Fruit fly (Drosophila melanogaster) whole organism, embryonic: Measurements from ENCODE around the gene ash1.

ENCODE experiments used
- B-H2 ChIP-seq: fragments of 200-800 bp; sonication (Bioruptor generic); optimal IDR thresholded peaks from 2 replicates; lab custom pipeline; 2018; ENCODE audit warnings: missing biosample characterization, mild to moderate bottlenecking, missing genetic modification characterization
- BEAF-32 ChIP-seq: fragments of 200-800 bp; sonication (Bioruptor generic); optimal IDR thresholded peaks from 3 replicates; lab custom pipeline; 2017; ENCODE audit warnings: missing biosample characterization, missing genetic modification characterization, mild to moderate bottlenecking, moderate library complexity, missing genetic modification reagents
- CG13287 ChIP-seq: fragments of 200-800 bp; sonication (Bioruptor generic); IDR thresholded peaks from 2 replicates; pipeline ENCODE4 v1.3.6; 2022; ENCODE audit warnings: missing biosample characterization, missing genetic modification characterization; ENCODE audit not compliant: partially characterized antibody
- CG15073 ChIP-seq: fragments of 200-800 bp; sonication (Bioruptor generic); optimal IDR thresholded peaks from 2 replicates; lab custom pipeline; 2016; ENCODE audit warnings: missing biosample characterization, missing genetic modification characterization
- CG1602 ChIP-seq: fragments of 200-800 bp; sonication (Bioruptor generic); optimal IDR thresholded peaks from 3 replicates; lab custom pipeline; 2016; ENCODE audit warnings: missing biosample characterization, missing genetic modification characterization
- CG1603 ChIP-seq: fragments of 200-800 bp; sonication (Bioruptor generic); optimal IDR thresholded peaks from 2 replicates; lab custom pipeline; 2019; ENCODE audit warnings: missing biosample characterization, mild to moderate bottlenecking, missing genetic modification characterization, moderate library complexity
- CG16813 ChIP-seq: fragments of 200-800 bp; sonication (Bioruptor generic); IDR thresholded peaks from 3 replicates; pipeline ENCODE4 v1.3.6; 2022; ENCODE audit warnings: missing biosample characterization, missing genetic modification characterization; ENCODE audit not compliant: partially characterized antibody
- CG18011 ChIP-seq: fragments of 200-800 bp; sonication (Bioruptor generic); optimal IDR thresholded peaks from 2 replicates; lab custom pipeline; 2017; ENCODE audit warnings: missing biosample characterization, missing genetic modification characterization, mild to moderate bottlenecking, moderate library complexity, missing genotype
- CG2199 ChIP-seq: fragments of 200-800 bp; sonication (Bioruptor generic); IDR thresholded peaks from 3 replicates; pipeline ENCODE4 v1.3.6; 2022; ENCODE audit warnings: missing biosample characterization, missing genetic modification characterization
- CG2712 ChIP-seq: fragments of 200-800 bp; optimal IDR thresholded peaks from 3 replicates; lab custom pipeline; 2019; ENCODE audit warnings: missing biosample characterization, mild to moderate bottlenecking, missing genetic modification characterization, moderate library complexity
- CG3163 ChIP-seq: fragments of 200-800 bp; sonication (Bioruptor generic); optimal IDR thresholded peaks from 3 replicates; lab custom pipeline; 2016; ENCODE audit warnings: missing biosample characterization, missing genetic modification characterization
- CG7928 ChIP-seq: fragments of 200-800 bp; sonication (Bioruptor generic); optimal IDR thresholded peaks from 2 replicates; lab custom pipeline; 2017; ENCODE audit warnings: missing biosample characterization, mild to moderate bottlenecking, missing genetic modification characterization
- CG8388 ChIP-seq: fragments of 200-800 bp; sonication (Bioruptor generic); optimal IDR thresholded peaks from 2 replicates; lab custom pipeline; 2019; ENCODE audit warnings: missing biosample characterization, mild to moderate bottlenecking, missing genetic modification characterization, moderate library complexity
- CG9437 ChIP-seq: fragments of 200-800 bp; sonication (Bioruptor generic); optimal IDR thresholded peaks from 2 replicates; lab custom pipeline; 2018; ENCODE audit warnings: missing biosample characterization, mild to moderate bottlenecking, missing genetic modification characterization
- CoRest ChIP-seq: fragments of 200-800 bp; sonication (Bioruptor generic); optimal IDR thresholded peaks from 3 replicates; lab custom pipeline; 2018; ENCODE audit warnings: missing biosample characterization, mild to moderate bottlenecking, missing genetic modification characterization, moderate library complexity
- D ChIP-seq, 2 experiments: fragments of 200-800 bp in 1 of 2; fragments of >200 bp in 1 of 2; sonication (Bioruptor generic) in 1 of 2; optimal IDR thresholded peaks; 2 replicates in 1 of 2; 3 replicates in 1 of 2; lab custom pipeline; 2017; ENCODE audit warnings: mild to moderate bottlenecking in 1 of 2, missing biosample characterization in 1 of 2, missing genetic modification characterization in 1 of 2, missing genetic modification reagents in 1 of 2
- Dll ChIP-seq: fragments of 200-800 bp; sonication (Bioruptor generic); IDR thresholded peaks from 4 replicates; pipeline ENCODE4 v1.3.6; 2022; ENCODE audit warnings: missing biosample characterization, missing genetic modification characterization; ENCODE audit not compliant: partially characterized antibody
- Dp ChIP-seq: fragments of 200-800 bp; sonication (Bioruptor generic); optimal IDR thresholded peaks from 2 replicates; lab custom pipeline; 2018; ENCODE audit warnings: missing biosample characterization, mild to moderate bottlenecking, missing genetic modification characterization, moderate library complexity
- Elba2 ChIP-seq: fragments of 200-800 bp; sonication (Bioruptor generic); optimal IDR thresholded peaks from 3 replicates; lab custom pipeline; 2016; ENCODE audit warnings: missing biosample characterization, missing genetic modification characterization
- Ets65A ChIP-seq: fragments of 200-800 bp; sonication (Bioruptor generic); peaks from one replicate; lab custom pipeline; 2016; ENCODE audit warnings: missing biosample characterization, missing genetic modification characterization
- Ets97D ChIP-seq: fragments of 200-800 bp; sonication (Bioruptor generic); optimal IDR thresholded peaks from 3 replicates; lab custom pipeline; 2016; ENCODE audit warnings: missing biosample characterization, missing genetic modification characterization
- Hey ChIP-seq: fragments of 200-800 bp; sonication (Bioruptor generic); optimal IDR thresholded peaks from 3 replicates; lab custom pipeline; 2018; ENCODE audit warnings: missing biosample characterization, mild to moderate bottlenecking, missing genetic modification characterization
- HmgD ChIP-seq: fragments of 200-800 bp; sonication (Bioruptor generic); optimal IDR thresholded peaks from 3 replicates; lab custom pipeline; 2016; ENCODE audit warnings: missing biosample characterization, missing genetic modification characterization
- Hmx ChIP-seq: fragments of 200-800 bp; sonication (Bioruptor generic); optimal IDR thresholded peaks from 2 replicates; lab custom pipeline; 2016; ENCODE audit warnings: missing biosample characterization, missing genetic modification characterization
- MESR4 ChIP-seq: fragments of 200-800 bp; sonication (Bioruptor generic); optimal IDR thresholded peaks from 2 replicates; lab custom pipeline; 2018; ENCODE audit warnings: missing biosample characterization, mild to moderate bottlenecking, missing genetic modification characterization, moderate library complexity
- Max ChIP-seq: fragments of 200-800 bp; sonication (Bioruptor generic); optimal IDR thresholded peaks from 2 replicates; lab custom pipeline; 2016; ENCODE audit warnings: missing biosample characterization, mild to moderate bottlenecking, missing genetic modification characterization
- Med ChIP-seq: fragments of 200-800 bp; sonication (Bioruptor generic); peaks from one replicate; lab custom pipeline; 2016; ENCODE audit warnings: missing biosample characterization, missing genetic modification characterization, mild to moderate bottlenecking, inconsistent platforms, moderate library complexity
- Nf-YB ChIP-seq: fragments of 200-800 bp; sonication (Bioruptor generic); optimal IDR thresholded peaks from 3 replicates; lab custom pipeline; 2019; ENCODE audit warnings: missing biosample characterization, mild to moderate bottlenecking, missing genetic modification characterization, moderate library complexity
- Optix ChIP-seq: fragments of 200-800 bp; sonication (Bioruptor generic); IDR thresholded peaks from 3 replicates; pipeline ENCODE4 v1.3.6; 2022; ENCODE audit warnings: missing biosample characterization, missing genetic modification characterization
- PHDP ChIP-seq: fragments of 200-800 bp; sonication (Bioruptor generic); optimal IDR thresholded peaks from 3 replicates; lab custom pipeline; 2018; ENCODE audit warnings: missing biosample characterization, mild to moderate bottlenecking, missing genetic modification characterization, moderate library complexity
- Rfx ChIP-seq: fragments of 200-800 bp; sonication (Bioruptor generic); IDR thresholded peaks from 2 replicates; pipeline ENCODE4 v1.3.6; 2022; ENCODE audit warnings: missing biosample characterization, missing genetic modification characterization
- Sin3A ChIP-seq: fragments of >200 bp; optimal IDR thresholded peaks from 2 replicates; lab custom pipeline; 2018
- Sox102F ChIP-seq: fragments of 200-800 bp; sonication (Bioruptor generic); optimal IDR thresholded peaks from 2 replicates; lab custom pipeline; 2018; ENCODE audit warnings: missing biosample characterization, mild to moderate bottlenecking, missing genetic modification characterization, moderate library complexity
- YL-1 ChIP-seq: fragments of 200-800 bp; sonication (Bioruptor generic); optimal IDR thresholded peaks from 3 replicates; lab custom pipeline; 2017; ENCODE audit warnings: missing biosample characterization, mild to moderate bottlenecking, missing genetic modification characterization
- al ChIP-seq: fragments of 200-800 bp; sonication (Bioruptor generic); IDR thresholded peaks from 2 replicates; pipeline ENCODE4 v1.3.6; 2022; ENCODE audit warnings: missing biosample characterization, missing genetic modification characterization
- dan ChIP-seq: fragments of 200-800 bp; sonication (Bioruptor generic); IDR thresholded peaks from 2 replicates; pipeline ENCODE4 v1.3.6; 2022; ENCODE audit warnings: missing biosample characterization, missing genetic modification characterization
- danr ChIP-seq: fragments of 200-800 bp; sonication (Bioruptor generic); IDR thresholded peaks from 2 replicates; pipeline ENCODE4 v1.3.6; 2022; ENCODE audit warnings: missing biosample characterization, missing genetic modification characterization
- gsb ChIP-seq: fragments of 200-800 bp; sonication (Bioruptor generic); IDR thresholded peaks from 2 replicates; pipeline ENCODE4 v1.3.6; 2022; ENCODE audit warnings: missing biosample characterization, missing genetic modification characterization
- gsb-n ChIP-seq: fragments of 200-800 bp; sonication (Bioruptor generic); optimal IDR thresholded peaks from 3 replicates; lab custom pipeline; 2018; ENCODE audit warnings: missing biosample characterization, mild to moderate bottlenecking, missing genetic modification characterization
- ind ChIP-seq: fragments of 200-800 bp; sonication (Bioruptor generic); optimal IDR thresholded peaks from 3 replicates; lab custom pipeline; 2016; ENCODE audit warnings: missing biosample characterization, missing genetic modification characterization
- inv ChIP-seq: fragments of 200-800 bp; sonication (Bioruptor generic); IDR thresholded peaks from 2 replicates; pipeline ENCODE4 v1.3.6; 2022; ENCODE audit warnings: missing biosample characterization, missing genetic modification characterization; ENCODE audit not compliant: partially characterized antibody
- lmd ChIP-seq: fragments of 200-800 bp; sonication (Bioruptor generic); IDR thresholded peaks from 2 replicates; pipeline ENCODE4 v1.3.6; 2022; ENCODE audit warnings: missing biosample characterization, missing genetic modification characterization
- sens-2 ChIP-seq: fragments of 200-800 bp; sonication (Bioruptor generic); IDR thresholded peaks from 2 replicates; pipeline ENCODE4 v1.3.6; 2022; ENCODE audit warnings: missing biosample characterization, missing genetic modification characterization
- slbo ChIP-seq: fragments of 200-800 bp; sonication (Bioruptor generic); IDR thresholded peaks from 2 replicates; pipeline ENCODE4 v1.3.6; 2022; ENCODE audit warnings: missing biosample characterization, missing genetic modification characterization
- so ChIP-seq: fragments of 200-800 bp; sonication (Bioruptor generic); IDR thresholded peaks from 3 replicates; pipeline ENCODE4 v1.3.6; 2022; ENCODE audit warnings: missing biosample characterization, missing genetic modification characterization
- stwl ChIP-seq: fragments of 200-800 bp; sonication (Bioruptor generic); optimal IDR thresholded peaks from 3 replicates; lab custom pipeline; 2018; ENCODE audit warnings: missing biosample characterization, mild to moderate bottlenecking, missing genetic modification characterization, moderate library complexity
- vfl ChIP-seq: fragments of 200-800 bp; sonication (Bioruptor generic); optimal IDR thresholded peaks from 2 replicates; lab custom pipeline; 2016; ENCODE audit warnings: missing biosample characterization, missing genetic modification characterization
- wor ChIP-seq: fragments of 200-800 bp; sonication (Bioruptor generic); IDR thresholded peaks from 2 replicates; pipeline ENCODE4 v1.3.6; 2022; ENCODE audit warnings: missing biosample characterization, missing genetic modification characterization

The ash1 gene

DNA sequence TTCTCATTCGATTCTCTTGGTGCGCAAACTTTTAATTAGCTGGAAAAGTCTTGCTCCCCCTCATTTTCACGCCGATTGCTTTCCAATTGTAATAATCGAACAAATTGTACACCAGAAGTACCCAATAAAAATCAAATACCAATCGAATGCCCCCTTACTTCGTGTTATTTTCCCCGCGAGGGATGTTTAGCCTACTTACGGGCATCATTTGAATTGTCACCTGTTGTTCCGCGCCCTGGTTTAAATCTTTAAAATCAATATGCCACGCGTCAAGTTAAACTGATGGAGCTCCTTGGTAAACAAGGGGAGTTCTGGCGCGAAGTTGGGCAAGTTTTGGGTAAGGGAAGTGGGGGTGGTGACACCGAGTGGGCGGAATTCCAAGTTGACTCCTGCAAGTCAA lies 47.7 kb upstream of the ash1 start (continued):
- peak; percentile 22 for TF ChIP-seq Dp
- TF ChIP-seq Ets65A (GFP tag; lab: Kevin White, UChicago), result peak; percentile 22
- TF ChIP-seq CG7928 (GFP tag; lab: Kevin White, UChicago), result peak; percentile 69
- peak; percentile 19 for TF ChIP-seq stwl (tag; lab: Kevin White, UChicago)
- TF ChIP-seq, all 482 proteins: peak for 14

DNA sequence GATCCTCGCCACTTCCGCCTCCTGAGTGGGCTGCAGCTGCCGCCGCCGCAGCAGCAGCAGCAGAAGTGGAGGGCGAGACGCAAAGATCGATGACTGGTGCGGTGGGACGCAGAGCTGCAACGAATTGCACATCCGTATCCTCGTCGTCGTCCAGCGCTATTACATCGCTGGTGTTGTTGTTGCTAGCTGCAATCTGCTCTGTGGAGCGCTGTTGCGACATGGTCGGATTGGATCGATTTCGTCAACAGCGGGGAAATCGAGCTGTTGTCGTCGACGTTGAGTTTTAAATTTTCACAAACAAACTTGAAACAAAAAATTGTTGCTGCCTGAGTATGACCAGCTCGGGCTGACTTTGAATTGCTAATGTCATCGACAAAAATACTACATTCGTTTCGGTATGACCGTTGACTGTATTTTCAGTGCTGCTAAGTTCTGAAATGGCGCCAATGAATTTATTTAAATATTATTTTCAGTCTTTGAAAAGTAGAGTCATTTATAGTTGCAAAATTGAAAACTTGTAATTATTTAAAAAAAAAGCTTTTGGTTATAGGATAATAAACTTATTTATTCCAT lies 44.0 kb upstream of the ash1 start, which contains the start of gene Rnf146:
Gene Rnf146, minus strand, starts transcription at position 369 of the 573 bp plus-strand sequence.
- TF ChIP-seq MESR4, result peak; percentile 75
- TF ChIP-seq CG2199 (GFP tag; lab: Robert Waterston, UW), result no peak
- peak; percentile 15 for TF ChIP-seq BEAF-32 (GFP tag; lab: Kevin White, UChicago)
- peak; percentile 72 for TF ChIP-seq Med (GFP tag; lab: Kevin White, UChicago)
- TF ChIP-seq lmd (GFP tag; lab: Robert Waterston, UW), result no peak
- no peak for TF ChIP-seq CG1602 (GFP tag; lab: Kevin White, UChicago)
- TF ChIP-seq Nf-YB (GFP tag; lab: Kevin White, UChicago), result no peak
- no peak for TF ChIP-seq wor
- peak; percentile 73 for TF ChIP-seq stwl (tag; lab: Kevin White, UChicago)
- TF ChIP-seq YL-1, result peak; percentile 20
- TF ChIP-seq CG1603 (tag; lab: Kevin White, UChicago), result peak; percentile 49
- TF ChIP-seq Sin3A (lab: Kevin White, UChicago), result peak; percentile 2
- no peak for TF ChIP-seq inv (GFP tag; lab: Robert Waterston, UW)
- TF ChIP-seq gsb (GFP tag; lab: Robert Waterston, UW), result no peak
- no peak for TF ChIP-seq dan (GFP tag; lab: Robert Waterston, UW)
- no peak for TF ChIP-seq sens-2 (GFP tag; lab: Robert Waterston, UW)
- TF ChIP-seq PHDP (tag; lab: Kevin White, UChicago), result peak; percentile 13
- TF ChIP-seq gsb-n (tag; lab: Kevin White, UChicago), result peak; percentile 41
- peak; percentile 40; the same call in 1 of the 3 replicates for TF ChIP-seq CG16813 (GFP tag; lab: Robert Waterston, UW)
- TF ChIP-seq CG18011, result no peak
- TF ChIP-seq Dp, result peak; percentile 94
- no peak for TF ChIP-seq CG9437 (GFP tag; lab: Kevin White, UChicago)
- TF ChIP-seq slbo (GFP tag; lab: Robert Waterston, UW), result no peak
- peak; percentile 18 for TF ChIP-seq CoRest (tag; lab: Kevin White, UChicago)
- no peak for TF ChIP-seq Sox102F (GFP tag; lab: Kevin White, UChicago)
- TF ChIP-seq HmgD (GFP tag; lab: Kevin White, UChicago), result no peak
- no peak for TF ChIP-seq Hey (tag; lab: Kevin White, UChicago)
- no peak for TF ChIP-seq CG3163 (GFP tag; lab: Kevin White, UChicago)
- TF ChIP-seq Optix, result 0 out of 3 replicates have a peak, but pooled peaks have one; percentile 17
- TF ChIP-seq CG13287 (GFP tag; lab: Robert Waterston, UW), result peak; percentile 41; the same call in 1 of the 2 replicates
- no peak; the same call in 1 of the 2 replicates for TF ChIP-seq Rfx (GFP tag; lab: Robert Waterston, UW)
- no peak for TF ChIP-seq ind
- peak; percentile 45 for TF ChIP-seq D (optimal IDR thresholded peaks at IDR 0.05; lab: Kevin White, UChicago)
- TF ChIP-seq D (GFP tag; optimal IDR thresholded peaks at IDR 0.05; lab: Kevin White, UChicago), result no peak
- no peak for TF ChIP-seq Elba2 (GFP tag; lab: Kevin White, UChicago)
- TF ChIP-seq B-H2 (GFP tag; lab: Kevin White, UChicago), result no peak
- no peak for TF ChIP-seq Hmx (GFP tag; lab: Kevin White, UChicago)
- TF ChIP-seq danr, result no peak
- TF ChIP-seq CG8388 (GFP tag; lab: Kevin White, UChicago), result no peak
- TF ChIP-seq CG2712, result peak; percentile 6
- peak; percentile 10 for TF ChIP-seq vfl (GFP tag; lab: Kevin White, UChicago)
- peak; percentile 7 for TF ChIP-seq Max (GFP tag; lab: Kevin White, UChicago)
- no peak for TF ChIP-seq so (GFP tag; lab: Robert Waterston, UW)
- TF ChIP-seq Ets97D (GFP tag; lab: Kevin White, UChicago), result peak; percentile 65
- peak; percentile 46; the same call in 1 of the 4 replicates for TF ChIP-seq Dll (GFP tag; lab: Robert Waterston, UW)
- TF ChIP-seq al (GFP tag; lab: Robert Waterston, UW), result no peak
- TF ChIP-seq CG15073 (GFP tag; lab: Kevin White, UChicago), result no peak
